Fruit fly (Drosophila melanogaster): Measurements from ENCODE around the gene Mic26-27.
A peak's percentile ranks its signal among the peaks of the same experiment; 100 is the strongest.
"Not testable (repeated sequence)": the region's sequence is repeated elsewhere in the genome, so short reads cannot be mapped to it uniquely, and the experiment has no call there.

The Mic26-27 gene

dm6 chr3R:16146632-16147453 is at the start of gene Mic26-27, which contains the start of gene CG5916:
Gene Mic26-27 (minus strand): TSS chr3R:16146855.
Gene CG5916 (plus strand): TSS chr3R:16147029.
- TF ChIP-seq pan (optimal IDR thresholded peaks at IDR 0.05) (no peak), CG8478 (optimal IDR thresholded peaks at IDR 0.05) (no peak), Dll (optimal IDR thresholded peaks at IDR 0.05) (no peak), psq (optimal IDR thresholded peaks at IDR 0.05) (no peak), EcR (GFP tag; optimal IDR thresholded peaks at IDR 0.05) (no peak), usp (GFP tag; optimal IDR thresholded peaks at IDR 0.05) (no peak)

- TF ChIP-seq pan (optimal IDR thresholded peaks at IDR 0.05) (no peak), CG8478 (optimal IDR thresholded peaks at IDR 0.05) (no peak), usp (GFP tag; optimal IDR thresholded peaks at IDR 0.05) (no peak), EcR (GFP tag; optimal IDR thresholded peaks at IDR 0.05) (no peak), Dll (optimal IDR thresholded peaks at IDR 0.05) (no peak)
These were observed 44.1 kb upstream of the Mic26-27 start for dm6 chr3R:16190782-16191181.

dm6 chr3R:16190183-16190763 is 43.6 kb upstream of the Mic26-27 start:
- TF ChIP-seq pan (optimal IDR thresholded peaks at IDR 0.05) (no peak), CG8478 (optimal IDR thresholded peaks at IDR 0.05) (no peak), psq (optimal IDR thresholded peaks at IDR 0.05) (no peak)

- not testable (repeated sequence) for TF ChIP-seq usp (GFP tag; optimal IDR thresholded peaks at IDR 0.05); Dll (optimal IDR thresholded peaks at IDR 0.05); pan (optimal IDR thresholded peaks at IDR 0.05)
These were observed 42.8 kb upstream of the Mic26-27 start, which contains the start of gene Bin1 for dm6 chr3R:16189464-16189863. Gene Bin1 (minus strand): TSS chr3R:16189564.

- no peak for TF ChIP-seq EcR (GFP tag; optimal IDR thresholded peaks at IDR 0.05)
- TF ChIP-seq pan (optimal IDR thresholded peaks at IDR 0.05): no peak
- no peak for TF ChIP-seq CG8478 (optimal IDR thresholded peaks at IDR 0.05)
- no peak for TF ChIP-seq psq (optimal IDR thresholded peaks at IDR 0.05)
- TF ChIP-seq Dll (optimal IDR thresholded peaks at IDR 0.05): no peak
- no peak for TF ChIP-seq usp (GFP tag; optimal IDR thresholded peaks at IDR 0.05)
These were observed 41.1 kb upstream of the Mic26-27 start for dm6 chr3R:16187737-16188136.

dm6 chr3R:16186791-16187681 is 40.4 kb upstream of the Mic26-27 start, which contains the start of gene sra:
Gene sra (plus strand): TSS chr3R:16186999.
- TF ChIP-seq usp (GFP tag; optimal IDR thresholded peaks at IDR 0.05) (no peak), Dll (optimal IDR thresholded peaks at IDR 0.05) (no peak), psq (optimal IDR thresholded peaks at IDR 0.05) (no peak), CG8478 (optimal IDR thresholded peaks at IDR 0.05) (no peak), pan (optimal IDR thresholded peaks at IDR 0.05) (no peak), EcR (GFP tag; optimal IDR thresholded peaks at IDR 0.05) (no peak)

dm6 chr3R:16182269-16182875 is 35.7 kb upstream of the Mic26-27 start:
- TF ChIP-seq psq (optimal IDR thresholded peaks at IDR 0.05) (no peak), pan (optimal IDR thresholded peaks at IDR 0.05) (no peak), EcR (GFP tag; optimal IDR thresholded peaks at IDR 0.05) (peak in 1 of 2 experiments; percentile 23)

dm6 chr3R:16180476-16181070 is 33.9 kb upstream of the Mic26-27 start, which contains the start of gene CG8927:
Gene CG8927 (plus strand): TSS chr3R:16181020.
- no peak for TF ChIP-seq usp (GFP tag; optimal IDR thresholded peaks at IDR 0.05)
- no peak for TF ChIP-seq pan (optimal IDR thresholded peaks at IDR 0.05)
- TF ChIP-seq EcR (GFP tag; optimal IDR thresholded peaks at IDR 0.05): no peak
- TF ChIP-seq Dll (optimal IDR thresholded peaks at IDR 0.05): no peak
- TF ChIP-seq psq (optimal IDR thresholded peaks at IDR 0.05): no peak
- no peak for TF ChIP-seq CG8478 (optimal IDR thresholded peaks at IDR 0.05)

- TF ChIP-seq Dll (optimal IDR thresholded peaks at IDR 0.05) (no peak), usp (GFP tag; optimal IDR thresholded peaks at IDR 0.05) (no peak), EcR (GFP tag; optimal IDR thresholded peaks at IDR 0.05) (no peak), CG8478 (optimal IDR thresholded peaks at IDR 0.05) (no peak)
These were observed 29.9 kb upstream of the Mic26-27 start for dm6 chr3R:16176526-16176925.

dm6 chr3R:16173500-16173899 is 26.8 kb upstream of the Mic26-27 start:
- TF ChIP-seq CG8478 (optimal IDR thresholded peaks at IDR 0.05): no peak
- TF ChIP-seq psq (optimal IDR thresholded peaks at IDR 0.05): no peak
- no peak for TF ChIP-seq usp (GFP tag; optimal IDR thresholded peaks at IDR 0.05)
- TF ChIP-seq pan (optimal IDR thresholded peaks at IDR 0.05): no peak
- TF ChIP-seq EcR (GFP tag; optimal IDR thresholded peaks at IDR 0.05): no peak
- no peak for TF ChIP-seq Dll (optimal IDR thresholded peaks at IDR 0.05)

dm6 chr3R:16171747-16172146 is 25.1 kb upstream of the Mic26-27 start, which contains the start of gene CG8925:
Gene CG8925 (plus strand): TSS chr3R:16171991.
- TF ChIP-seq Dll (optimal IDR thresholded peaks at IDR 0.05): no peak
- no peak for TF ChIP-seq usp (GFP tag; optimal IDR thresholded peaks at IDR 0.05)
- no peak for TF ChIP-seq EcR (GFP tag; optimal IDR thresholded peaks at IDR 0.05)
- TF ChIP-seq pan (optimal IDR thresholded peaks at IDR 0.05): no peak
- no peak for TF ChIP-seq psq (optimal IDR thresholded peaks at IDR 0.05)
